Fruit fly (Drosophila melanogaster) whole organism, pupa: ENCODE data around the gene CG6592.

Experiments
- CG10348 ChIP-seq: fragments of 200-800 bp; sonication (Bioruptor generic); IDR thresholded peaks from 2 replicates; pipeline ENCODE4 v1.3.6; 2022; ENCODE audit warnings: missing biosample characterization, missing genetic modification characterization
- CG12605 ChIP-seq: fragments of 200-800 bp; sonication (Bioruptor generic); IDR thresholded peaks from 2 replicates; pipeline ENCODE4 v1.3.6; 2022; ENCODE audit warnings: missing biosample characterization, missing genetic modification characterization
- CG14655 ChIP-seq: fragments of 200-800 bp; sonication (Bioruptor generic); optimal IDR thresholded peaks from 3 replicates; lab custom pipeline; 2017; ENCODE audit warnings: mild to moderate bottlenecking, missing biosample characterization, missing genetic modification reagents, missing genetic modification characterization
- CG17806 ChIP-seq: fragments of 200-800 bp; sonication (Bioruptor generic); optimal IDR thresholded peaks from 2 replicates; lab custom pipeline; 2018; ENCODE audit warnings: missing biosample characterization, mild to moderate bottlenecking, missing genetic modification characterization, moderate library complexity
- CG32121 ChIP-seq: fragments of 200-800 bp; sonication (Bioruptor generic); IDR thresholded peaks from 2 replicates; pipeline ENCODE4 v1.3.6; 2022; ENCODE audit warnings: missing biosample characterization, missing genetic modification characterization
- CG34367 ChIP-seq: fragments of 200-800 bp; sonication (Bioruptor generic); optimal IDR thresholded peaks from 2 replicates; lab custom pipeline; 2018; ENCODE audit warnings: missing biosample characterization, mild to moderate bottlenecking, missing genetic modification characterization
- CG8159 ChIP-seq: fragments of 200-800 bp; sonication (Bioruptor generic); optimal IDR thresholded peaks from 3 replicates; lab custom pipeline; 2018; ENCODE audit warnings: missing biosample characterization, mild to moderate bottlenecking, missing genetic modification characterization, moderate library complexity
- D1 ChIP-seq: fragments of 200-800 bp; sonication (Bioruptor generic); optimal IDR thresholded peaks from 2 replicates; lab custom pipeline; 2018; ENCODE audit warnings: missing biosample characterization, mild to moderate bottlenecking, missing genetic modification characterization, moderate library complexity
- EcR ChIP-seq: fragments of 200-800 bp; sonication (Bioruptor generic); optimal IDR thresholded peaks from 3 replicates; lab custom pipeline; 2019; ENCODE audit warnings: missing biosample characterization, missing genetic modification characterization, mild to moderate bottlenecking, moderate library complexity, missing genetic modification reagents
- Ets98B ChIP-seq: fragments of 200-800 bp; sonication (Bioruptor generic); IDR thresholded peaks from 2 replicates; pipeline ENCODE4 v1.3.6; 2022; ENCODE audit warnings: missing biosample characterization, missing genetic modification characterization
- Pif1A ChIP-seq: fragments of 200-800 bp; sonication (Bioruptor generic); optimal IDR thresholded peaks from 3 replicates; lab custom pipeline; 2016; ENCODE audit warnings: missing biosample characterization, missing genetic modification characterization
- Snoo ChIP-seq: fragments of 200-800 bp; sonication (Bioruptor generic); optimal IDR thresholded peaks from 3 replicates; lab custom pipeline; 2017; ENCODE audit warnings: missing biosample characterization, mild to moderate bottlenecking, missing genetic modification characterization, inconsistent platforms
- gl ChIP-seq: fragments of 200-800 bp; sonication (Bioruptor generic); optimal IDR thresholded peaks from 2 replicates; lab custom pipeline; 2018; ENCODE audit warnings: missing biosample characterization, mild to moderate bottlenecking, missing genetic modification characterization
- rn ChIP-seq: fragments of 200-800 bp; sonication (Bioruptor generic); IDR thresholded peaks from 2 replicates; pipeline ENCODE4 v1.3.6; 2022; ENCODE audit warnings: missing biosample characterization, missing genetic modification characterization

DNA sequence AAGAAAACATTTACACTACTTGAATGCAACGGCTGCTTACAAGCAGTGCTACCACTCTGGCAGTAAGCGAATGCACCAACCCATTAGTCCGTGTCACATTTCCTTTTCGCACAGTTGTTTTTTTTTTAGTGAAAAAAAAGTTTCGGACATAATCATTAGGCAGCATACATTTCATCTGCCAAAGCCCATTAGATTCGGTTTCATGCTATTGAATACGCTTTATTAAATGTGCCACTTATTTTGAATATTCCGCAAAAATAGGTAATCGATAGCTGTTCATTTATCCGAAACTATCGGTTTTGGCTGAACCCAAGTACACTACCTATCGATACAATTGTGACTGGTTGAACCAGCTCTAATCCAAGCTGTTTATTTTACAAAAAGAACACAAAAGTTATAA lies 4.7 kb upstream of the CG6592 start, which contains the start of gene tant:
- TF ChIP-seq EcR (GFP tag; lab: Kevin White, UChicago) (no peak), D1 (no peak), CG17806 (no peak), CG34367 (tag; lab: Kevin White, UChicago) (no peak), Snoo (tag; lab: Kevin White, UChicago) (no peak), CG32121 (no peak), CG10348 (GFP tag; lab: Robert Waterston, UW) (no peak), Ets98B (GFP tag; lab: Robert Waterston, UW) (no peak), CG8159 (no peak), CG14655 (GFP tag; lab: Kevin White, UChicago) (no peak), gl (tag; lab: Kevin White, UChicago) (no peak), Pif1A (GFP tag; lab: Kevin White, UChicago) (no peak), CG12605 (GFP tag; lab: Robert Waterston, UW) (no peak), rn (GFP tag; lab: Robert Waterston, UW) (no peak)
